Worm (Caenorhabditis elegans) whole organism, midembryonic: ENCODE measurements around the gene hse-5.

Source experiments
- T22C8.4 ChIP-seq: fragments of 200-800 bp; sonication (Bioruptor generic); IDR thresholded peaks from 2 replicates; pipeline ENCODE4 v1.3.6; 2022; ENCODE audit warnings: missing genetic modification characterization, missing compliant biosample characterization
- cog-1 ChIP-seq: sonication (generic microtip); optimal IDR thresholded peaks from 2 replicates; lab custom pipeline; 2016; ENCODE audit warnings: missing genetic modification characterization, missing compliant biosample characterization
- flt-1 ChIP-seq: fragments of 200-800 bp; sonication (Bioruptor generic); IDR thresholded peaks from 2 replicates; pipeline ENCODE4 v1.3.6; 2022; ENCODE audit warnings: missing genetic modification characterization, missing compliant biosample characterization
- klf-2 ChIP-seq: fragments of 200-800 bp; sonication (Bioruptor generic); conservative IDR thresholded peaks from 2 replicates; pipeline ENCODE4 v1.3.6; 2022; ENCODE audit warnings: missing genetic modification reagents, missing genetic modification characterization, missing compliant biosample characterization
- med-1 ChIP-seq: sonication (generic microtip); optimal IDR thresholded peaks from 2 replicates; lab custom pipeline; 2017; ENCODE audit warnings: missing genetic modification characterization, mild to moderate bottlenecking, missing compliant biosample characterization, antibody characterized with exemption, missing genetic modification reagents; ENCODE audit not compliant: insufficient read depth
- ref-1 ChIP-seq: fragments of 200-800 bp; sonication (Bioruptor generic); conservative IDR thresholded peaks from 2 replicates; pipeline ENCODE4 v1.3.6; 2022; ENCODE audit warnings: missing genetic modification reagents, missing genetic modification characterization, missing compliant biosample characterization
- tab-1 ChIP-seq: fragments of 200-800 bp; sonication (Bioruptor generic); IDR thresholded peaks from 2 replicates; pipeline ENCODE4 v1.3.6; 2022; ENCODE audit warnings: missing genetic modification characterization, missing compliant biosample characterization
- ztf-23 ChIP-seq: fragments of 200-800 bp; sonication (Bioruptor generic); IDR thresholded peaks from 2 replicates; pipeline ENCODE4 v1.3.6; 2022; ENCODE audit warnings: missing genetic modification reagents, missing genetic modification characterization, missing compliant biosample characterization
- ztf-29 ChIP-seq: fragments of 200-800 bp; sonication (Bioruptor generic); IDR thresholded peaks from 2 replicates; pipeline ENCODE4 v1.3.6; 2022; ENCODE audit warnings: missing genetic modification reagents, missing genetic modification characterization, missing compliant biosample characterization

DNA sequence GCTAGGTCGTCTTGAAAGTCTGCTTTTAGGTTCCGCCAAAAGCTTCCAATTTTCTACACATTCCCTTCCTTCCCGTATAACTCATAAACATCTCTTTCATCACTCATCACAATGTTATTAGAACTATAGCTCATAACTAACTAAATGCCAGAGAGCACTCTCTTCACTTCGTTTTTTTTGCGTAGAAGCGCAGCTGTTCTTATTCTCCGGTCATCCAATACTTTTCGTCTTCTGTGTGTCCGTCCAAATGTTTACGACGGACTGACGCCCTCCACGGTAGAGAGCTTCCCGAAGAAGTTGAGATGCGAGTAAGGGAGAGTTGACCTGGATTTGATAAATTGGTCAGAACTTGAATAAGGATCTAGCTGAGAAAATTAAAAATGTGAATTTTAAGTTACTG is 14.1 kb downstream of the hse-5 start:
- TF ChIP-seq T22C8.4 (no peak), tab-1 (GFP tag; lab: Robert Waterston, UW) (no peak), ztf-29 (no peak), cog-1 (tag; lab: Kevin White, UChicago) (no peak), klf-2 (GFP tag; lab: Robert Waterston, UW) (no peak), flt-1 (no peak), ref-1 (no peak), ztf-23 (GFP tag; lab: Robert Waterston, UW) (no peak), med-1 (GFP tag; lab: Kevin White, UChicago) (no peak)
